Fruit fly (Drosophila melanogaster) whole organism, prepupa: ENCODE data around the gene Mical.

Experiments used
- Blimp-1 ChIP-seq: fragments of 200-800 bp; sonication (Bioruptor generic); optimal IDR thresholded peaks from 3 replicates; lab custom pipeline; 2017; ENCODE audit warnings: missing biosample characterization, missing genetic modification characterization, mild to moderate bottlenecking, moderate library complexity, missing genetic modification reagents
- CG10631 ChIP-seq: fragments of 200-800 bp; sonication (Bioruptor generic); optimal IDR thresholded peaks from 2 replicates; lab custom pipeline; 2016; ENCODE audit warnings: missing biosample characterization, missing genetic modification characterization
- CG10669 ChIP-seq: fragments of 200-800 bp; sonication (Bioruptor generic); optimal IDR thresholded peaks from 3 replicates; lab custom pipeline; 2018; ENCODE audit warnings: missing biosample characterization, mild to moderate bottlenecking, missing genetic modification characterization, moderate library complexity
- CG11294 ChIP-seq: fragments of 200-800 bp; sonication (Bioruptor generic); IDR thresholded peaks from 2 replicates; pipeline ENCODE4 v1.3.6; 2022; ENCODE audit warnings: missing biosample characterization, missing genetic modification characterization
- CG11762 ChIP-seq: fragments of 200-800 bp; sonication (Bioruptor generic); optimal IDR thresholded peaks from 3 replicates; lab custom pipeline; 2016; ENCODE audit warnings: missing biosample characterization, missing genetic modification characterization; ENCODE audit not compliant: insufficient read depth
- CG11902 ChIP-seq: fragments of 200-800 bp; sonication (Bioruptor generic); optimal IDR thresholded peaks from 3 replicates; lab custom pipeline; 2016; ENCODE audit warnings: missing biosample characterization, missing genetic modification characterization
- CG15336 ChIP-seq: fragments of 200-800 bp; sonication (Bioruptor generic); IDR thresholded peaks from 2 replicates; pipeline ENCODE4 v1.3.6; 2022; ENCODE audit warnings: missing biosample characterization, missing genetic modification characterization
- CG3032 ChIP-seq: fragments of 200-800 bp; optimal IDR thresholded peaks from 2 replicates; lab custom pipeline; 2019; ENCODE audit warnings: missing biosample characterization, mild to moderate bottlenecking, missing genetic modification characterization, moderate library complexity
- CG31627 ChIP-seq: fragments of 200-800 bp; sonication (Bioruptor generic); optimal IDR thresholded peaks from 3 replicates; lab custom pipeline; 2016; ENCODE audit warnings: missing biosample characterization, missing genetic modification characterization
- CG32006 ChIP-seq: fragments of 200-800 bp; sonication (Bioruptor generic); optimal IDR thresholded peaks from 3 replicates; lab custom pipeline; 2017; ENCODE audit warnings: missing biosample characterization, mild to moderate bottlenecking, missing genetic modification characterization
- CG6163 ChIP-seq: fragments of 200-800 bp; sonication (Bioruptor generic); IDR thresholded peaks from 3 replicates; pipeline ENCODE4 v1.3.6; 2022; ENCODE audit warnings: missing biosample characterization, missing genetic modification characterization
- CG6276 ChIP-seq: fragments of 200-800 bp; sonication (Bioruptor generic); optimal IDR thresholded peaks from 2 replicates; lab custom pipeline; 2017; ENCODE audit warnings: missing biosample characterization, mild to moderate bottlenecking, missing genetic modification characterization
- CG6854 ChIP-seq: fragments of 200-800 bp; sonication (Bioruptor generic); optimal IDR thresholded peaks from 2 replicates; lab custom pipeline; 2017; ENCODE audit warnings: missing biosample characterization, mild to moderate bottlenecking, missing genetic modification characterization
- CG7368 ChIP-seq: fragments of 200-800 bp; sonication (Bioruptor generic); optimal IDR thresholded peaks from 3 replicates; lab custom pipeline; 2016; ENCODE audit warnings: missing biosample characterization, missing genetic modification characterization
- CG8319 ChIP-seq: fragments of 200-800 bp; sonication (Bioruptor generic); optimal IDR thresholded peaks from 3 replicates; lab custom pipeline; 2016; ENCODE audit warnings: missing biosample characterization, missing genetic modification characterization
- CG9139 ChIP-seq: fragments of 200-800 bp; sonication (Bioruptor generic); optimal IDR thresholded peaks from 3 replicates; lab custom pipeline; 2017; ENCODE audit warnings: missing biosample characterization, mild to moderate bottlenecking, missing genetic modification characterization
- Eip78C ChIP-seq: fragments of 200-800 bp; sonication (Bioruptor generic); peaks from one replicate; lab custom pipeline; 2016; ENCODE audit warnings: missing biosample characterization, missing genetic modification characterization
- Ets21C ChIP-seq: fragments of 200-800 bp; sonication (Bioruptor generic); optimal IDR thresholded peaks from 3 replicates; lab custom pipeline; 2016; ENCODE audit warnings: missing biosample characterization, missing genetic modification characterization
- Gug ChIP-seq: fragments of 200-800 bp; sonication (Bioruptor generic); IDR thresholded peaks from 2 replicates; pipeline ENCODE4 v1.3.6; 2022; ENCODE audit warnings: missing biosample characterization, missing genetic modification characterization
- Hr39 ChIP-seq: fragments of 200-800 bp; sonication (Bioruptor generic); optimal IDR thresholded peaks from 2 replicates; lab custom pipeline; 2016; ENCODE audit warnings: missing biosample characterization, missing genetic modification characterization
- Lpt ChIP-seq: fragments of 200-800 bp; sonication (Bioruptor generic); optimal IDR thresholded peaks from 3 replicates; lab custom pipeline; 2016; ENCODE audit warnings: missing biosample characterization, missing genetic modification characterization
- Met ChIP-seq: fragments of 200-800 bp; sonication (Bioruptor generic); optimal IDR thresholded peaks from 3 replicates; lab custom pipeline; 2016; ENCODE audit warnings: missing biosample characterization, missing genetic modification characterization
- Sox102F ChIP-seq: fragments of 200-800 bp; sonication (Bioruptor generic); optimal IDR thresholded peaks from 2 replicates; lab custom pipeline; 2016; ENCODE audit warnings: missing biosample characterization, mild to moderate bottlenecking, missing genetic modification characterization
- Sox14 ChIP-seq: fragments of 200-800 bp; sonication (Bioruptor generic); optimal IDR thresholded peaks from 3 replicates; lab custom pipeline; 2016; ENCODE audit warnings: missing biosample characterization, missing genetic modification characterization
- Sox15 ChIP-seq: fragments of 200-800 bp; sonication (Bioruptor generic); optimal IDR thresholded peaks from 3 replicates; lab custom pipeline; 2016; ENCODE audit warnings: missing biosample characterization, missing genetic modification characterization
- achi ChIP-seq: fragments of 200-800 bp; sonication (Bioruptor generic); optimal IDR thresholded peaks from 3 replicates; lab custom pipeline; 2016; ENCODE audit warnings: missing biosample characterization, missing genetic modification characterization
- acj6 ChIP-seq: fragments of 200-800 bp; sonication (Bioruptor generic); optimal IDR thresholded peaks from 3 replicates; lab custom pipeline; 2016; ENCODE audit warnings: missing biosample characterization, missing genetic modification characterization
- dsx ChIP-seq: fragments of 200-800 bp; optimal IDR thresholded peaks from 3 replicates; lab custom pipeline; 2019; ENCODE audit warnings: missing biosample characterization, mild to moderate bottlenecking, missing genetic modification characterization, moderate library complexity; ENCODE audit not compliant: poor library complexity, severe bottlenecking
- esn ChIP-seq: fragments of 200-800 bp; sonication (Bioruptor generic); optimal IDR thresholded peaks from 2 replicates; lab custom pipeline; 2016; ENCODE audit warnings: missing biosample characterization, mild to moderate bottlenecking, missing genetic modification characterization, moderate library complexity
- fd59A ChIP-seq: fragments of 200-800 bp; sonication (Bioruptor generic); optimal IDR thresholded peaks from 2 replicates; lab custom pipeline; 2017; ENCODE audit warnings: missing biosample characterization, mild to moderate bottlenecking, missing genetic modification characterization, missing genetic modification reagents
- fd85E ChIP-seq: fragments of 200-800 bp; sonication (Bioruptor generic); optimal IDR thresholded peaks from 3 replicates; lab custom pipeline; 2016; ENCODE audit warnings: missing biosample characterization, missing genetic modification characterization
- fkh ChIP-seq: fragments of 200-800 bp; sonication (Bioruptor generic); optimal IDR thresholded peaks from 3 replicates; lab custom pipeline; 2017; ENCODE audit warnings: missing biosample characterization, mild to moderate bottlenecking, missing genetic modification characterization, moderate library complexity
- net ChIP-seq: fragments of 200-800 bp; sonication (Bioruptor generic); optimal IDR thresholded peaks from 3 replicates; lab custom pipeline; 2016; ENCODE audit warnings: missing biosample characterization, missing genetic modification characterization
- salr ChIP-seq, 2 experiments: fragments of 200-800 bp; sonication (Bioruptor generic); optimal IDR thresholded peaks; 3 replicates each; lab custom pipeline; 2016 to 2018; ENCODE audit warnings: missing biosample characterization in 2 of 2, missing genetic modification characterization in 2 of 2, mild to moderate bottlenecking in 1 of 2
- ss ChIP-seq, 2 experiments: fragments of 200-800 bp; sonication (Bioruptor generic); optimal IDR thresholded peaks; 2 replicates in 1 of 2; 3 replicates in 1 of 2; lab custom pipeline; 2017 to 2018; ENCODE audit warnings: mild to moderate bottlenecking in 2 of 2, missing biosample characterization in 2 of 2, missing genetic modification characterization in 2 of 2, moderate library complexity in 1 of 2
- svp ChIP-seq: fragments of 200-800 bp; sonication (Bioruptor generic); peaks from one replicate; lab custom pipeline; 2016; ENCODE audit warnings: missing biosample characterization, missing genetic modification characterization
- topi ChIP-seq: fragments of 200-800 bp; sonication (Bioruptor generic); optimal IDR thresholded peaks from 3 replicates; lab custom pipeline; 2016; ENCODE audit warnings: missing biosample characterization, missing genetic modification characterization
- vri ChIP-seq: fragments of 200-800 bp; sonication (Bioruptor generic); optimal IDR thresholded peaks from 3 replicates; lab custom pipeline; 2016; ENCODE audit warnings: missing biosample characterization, mild to moderate bottlenecking, missing genetic modification characterization

The Mical gene

dm6 chr3R:10048035-10048774 is 5.5 kb upstream of the Mical start (continued):
- TF ChIP-seq CG6854 (peak; percentile 17), CG11294 (GFP tag; lab: Robert Waterston, UW) (no peak), esn (peak; percentile 85), achi (GFP tag; lab: Kevin White, UChicago) (peak; percentile 63), CG10631 (GFP tag; lab: Kevin White, UChicago) (peak; percentile 31), CG15336 (GFP tag; lab: Robert Waterston, UW) (no peak), acj6 (GFP tag; lab: Kevin White, UChicago) (peak; percentile 69), salr (GFP tag; optimal IDR thresholded peaks at IDR 0.05; lab: Kevin White, UChicago) (peak in 1 of 2 experiments; percentile 60), dsx (GFP tag; lab: Kevin White, UChicago) (peak; percentile 16)

dm6 chr3R:10045343-10045742 is 2.6 kb upstream of the Mical start, which contains the start of the genes CG11722 and mtTFB2:
CG11722 (minus strand) TSS chr3R:10045542.
mtTFB2 (plus strand) TSS chr3R:10045574.
- no peak for TF ChIP-seq Gug (GFP tag; lab: Robert Waterston, UW)
- no peak for TF ChIP-seq CG11762 (GFP tag; lab: Kevin White, UChicago)
- peak; percentile 1 for TF ChIP-seq dsx (GFP tag; lab: Kevin White, UChicago)
- TF ChIP-seq CG11902 (GFP tag; lab: Kevin White, UChicago) = no peak
- no peak for TF ChIP-seq Met
- peak; percentile 6 for TF ChIP-seq esn
- TF ChIP-seq Blimp-1 (GFP tag; lab: Kevin White, UChicago) = no peak
- no peak for TF ChIP-seq Sox14 (GFP tag; lab: Kevin White, UChicago)
- TF ChIP-seq topi (GFP tag; lab: Kevin White, UChicago) = peak; percentile 33
- no peak for TF ChIP-seq CG15336 (GFP tag; lab: Robert Waterston, UW)
- TF ChIP-seq fd59A = no peak
- no peak for TF ChIP-seq CG3032 (tag; lab: Kevin White, UChicago)
- TF ChIP-seq Hr39 = no peak
- no peak for TF ChIP-seq acj6 (GFP tag; lab: Kevin White, UChicago)
- no peak for TF ChIP-seq Ets21C
- peak; percentile 52 for TF ChIP-seq fkh
- TF ChIP-seq CG9139 (GFP tag; lab: Kevin White, UChicago) = no peak
- TF ChIP-seq CG6276 (GFP tag; lab: Kevin White, UChicago) = no peak
- no peak for TF ChIP-seq CG31627 (GFP tag; lab: Kevin White, UChicago)
- no peak for TF ChIP-seq Lpt (GFP tag; lab: Kevin White, UChicago)
- no peak for TF ChIP-seq svp (GFP tag; lab: Kevin White, UChicago)
- no peak for TF ChIP-seq CG8319
- TF ChIP-seq net (GFP tag; lab: Kevin White, UChicago) = no peak
- TF ChIP-seq CG32006 (GFP tag; lab: Kevin White, UChicago) = no peak
- peak; percentile 48 for TF ChIP-seq Eip78C (GFP tag; lab: Kevin White, UChicago)
- TF ChIP-seq Sox102F = no peak
- no peak for TF ChIP-seq ss (GFP tag; optimal IDR thresholded peaks at IDR 0.05; lab: Kevin White, UChicago)
- no peak for TF ChIP-seq Sox15
- peak; percentile 42 for TF ChIP-seq vri (GFP tag; lab: Kevin White, UChicago)

dm6 chr3R:10042024-10042663 is 551 bp downstream of the Mical start:
- TF ChIP-seq CG6163 (GFP tag; lab: Robert Waterston, UW) (peak; percentile 11; the same call in 1 of the 3 replicates), fkh (peak; percentile 22), CG7368 (GFP tag; lab: Kevin White, UChicago) (no peak), esn (peak; percentile 9), acj6 (GFP tag; lab: Kevin White, UChicago) (no peak), CG6854 (no peak), CG10669 (no peak), net (GFP tag; lab: Kevin White, UChicago) (no peak), fd85E (no peak), CG11294 (GFP tag; lab: Robert Waterston, UW) (no peak)
